Fruit fly (Drosophila melanogaster) Kc167 (cell line): Measurements from ENCODE around the gene Sfxn1-3.

ENCODE experiments used
- Myc ChIP-seq: fragments of >200 bp; optimal IDR thresholded peaks from 2 replicates; lab custom pipeline; 2017; ENCODE audit warnings: missing external identifiers
- Sin3A ChIP-seq: fragments of >200 bp; optimal IDR thresholded peaks from 2 replicates; lab custom pipeline; 2018; ENCODE audit warnings: missing external identifiers
- h ChIP-seq: fragments of >200 bp; optimal IDR thresholded peaks from 3 replicates; lab custom pipeline; 2018; ENCODE audit warnings: missing external identifiers
- insv ChIP-seq: fragments of >200 bp; optimal IDR thresholded peaks from 3 replicates; lab custom pipeline; 2018; ENCODE audit warnings: missing external identifiers
- psq ChIP-seq: fragments of >200 bp; optimal IDR thresholded peaks from 2 replicates; lab custom pipeline; 2017; ENCODE audit warnings: missing external identifiers
- ttk ChIP-seq: sonication (Bioruptor generic); optimal IDR thresholded peaks from 2 replicates; lab custom pipeline; 2017; ENCODE audit warnings: missing external identifiers

dm6 chr3R:4341177-4341576 lies 37.2 kb upstream of the Sfxn1-3 start:
- TF ChIP-seq h (lab: Kevin White, UChicago) (no peak), ttk (lab: Kevin White, UChicago) (no peak), psq (lab: Kevin White, UChicago) (no peak), insv (lab: Kevin White, UChicago) (no peak), Sin3A (lab: Kevin White, UChicago) (no peak), Myc (lab: Kevin White, UChicago) (no peak)
